Fruit fly (Drosophila melanogaster): Measurements from ENCODE around the gene CG4440.

dm6 chr2L:16340268-16340667, 10.5 kb downstream of the CG4440 start, which contains the start of gene CG42266:
- TF ChIP-seq CG9948 (tag; optimal IDR thresholded peaks at IDR 0.05) (no peak), CG8159 (tag; optimal IDR thresholded peaks at IDR 0.05) (no peak), rn (GFP tag; IDR thresholded peaks at IDR 0.05) (no peak), Pif1A (GFP tag; optimal IDR thresholded peaks at IDR 0.05) (no peak), CG13204 (GFP tag; optimal IDR thresholded peaks at IDR 0.05) (no peak), fd96Ca (GFP tag; IDR thresholded peaks at IDR 0.05) (no peak), EcR (GFP tag; optimal IDR thresholded peaks at IDR 0.05) (no peak)
